Worm (Caenorhabditis elegans) whole organism, young adult: ENCODE results near the gene cest-2.3.

ENCODE experiments used
- B0019.2 ChIP-seq: fragments of 200-800 bp; sonication (Bioruptor generic); conservative IDR thresholded peaks from 2 replicates; pipeline ENCODE4 v1.3.6; 2022; ENCODE audit warnings: missing genetic modification reagents, missing genetic modification characterization, missing compliant biosample characterization
- B0261.1 ChIP-seq: sonication (generic microtip); optimal IDR thresholded peaks from 2 replicates; lab custom pipeline; 2016; ENCODE audit warnings: mild to moderate bottlenecking, missing genetic modification characterization, moderate library complexity, missing compliant biosample characterization
- F22D6.2 ChIP-seq: sonication (generic microtip); optimal IDR thresholded peaks from 2 replicates; lab custom pipeline; 2016; ENCODE audit warnings: mild to moderate bottlenecking, missing genetic modification characterization, missing compliant biosample characterization
- F23B12.7 ChIP-seq: sonication (generic microtip); optimal IDR thresholded peaks from 2 replicates; lab custom pipeline; 2017; ENCODE audit warnings: missing genetic modification characterization, mild to moderate bottlenecking, missing compliant biosample characterization, antibody characterized with exemption, moderate library complexity; ENCODE audit not compliant: insufficient read depth
- F37B4.10 ChIP-seq: fragments of 200-800 bp; sonication (Bioruptor generic); IDR thresholded peaks from 2 replicates; pipeline ENCODE4 v1.3.6; 2022; ENCODE audit warnings: missing genetic modification characterization, missing compliant biosample characterization
- F49E8.2 ChIP-seq: sonication (generic microtip); optimal IDR thresholded peaks from 3 replicates; lab custom pipeline; 2017; ENCODE audit warnings: missing genetic modification characterization, mild to moderate bottlenecking, missing compliant biosample characterization, antibody characterized with exemption, moderate library complexity; ENCODE audit not compliant: insufficient read depth
- F52B5.7 ChIP-seq: sonication (generic microtip); optimal IDR thresholded peaks from 2 replicates; lab custom pipeline; 2016; ENCODE audit warnings: mild to moderate bottlenecking, missing genetic modification characterization, missing compliant biosample characterization
- F57A8.1 ChIP-seq: fragments of 200-800 bp; sonication (Bioruptor generic); optimal IDR thresholded peaks from 2 replicates; lab custom pipeline; 2018; ENCODE audit warnings: mild to moderate bottlenecking, missing genetic modification characterization, moderate library complexity, missing compliant biosample characterization
- K11D2.4 ChIP-seq: fragments of 200-800 bp; sonication (Bioruptor generic); IDR thresholded peaks from 2 replicates; pipeline ENCODE4 v1.3.6; 2022; ENCODE audit warnings: missing genetic modification reagents, missing genetic modification characterization, missing compliant biosample characterization
- K12H6.12 ChIP-seq: fragments of 200-800 bp; sonication (Bioruptor generic); optimal IDR thresholded peaks from 2 replicates; lab custom pipeline; 2018; ENCODE audit warnings: mild to moderate bottlenecking, missing genetic modification characterization, missing compliant biosample characterization
- T26A5.8 ChIP-seq: sonication (generic microtip); optimal IDR thresholded peaks from 2 replicates; lab custom pipeline; 2016; ENCODE audit warnings: missing genetic modification characterization, missing compliant biosample characterization
- Y53F4B.3 ChIP-seq: fragments of 200-800 bp; sonication (Bioruptor generic); IDR thresholded peaks from 2 replicates; pipeline ENCODE4 v1.3.6; 2022; ENCODE audit warnings: missing genetic modification reagents, missing genetic modification characterization, missing compliant biosample characterization
- Y79H2A.3 ChIP-seq: fragments of 200-800 bp; sonication (Bioruptor generic); conservative IDR thresholded peaks from 2 replicates; pipeline ENCODE4 v1.3.6; 2022; ENCODE audit warnings: missing genetic modification reagents, missing genetic modification characterization, missing compliant biosample characterization
- Y95B8A.8 ChIP-seq: fragments of 200-800 bp; sonication (Bioruptor generic); IDR thresholded peaks from 2 replicates; pipeline ENCODE4 v1.3.6; 2022; ENCODE audit warnings: missing genetic modification reagents, missing genetic modification characterization, missing compliant biosample characterization
- atf-7 ChIP-seq: sonication (generic microtip); optimal IDR thresholded peaks from 2 replicates; lab custom pipeline; 2017; ENCODE audit warnings: mild to moderate bottlenecking, missing genetic modification characterization, missing compliant biosample characterization
- bed-2 ChIP-seq: fragments of 200-800 bp; sonication (Bioruptor generic); IDR thresholded peaks from 2 replicates; pipeline ENCODE4 v1.3.6; 2022; ENCODE audit warnings: missing genetic modification reagents, missing genetic modification characterization, missing compliant biosample characterization
- cebp-1 ChIP-seq, 2 experiments: fragments of 200-800 bp in 1 of 2; sonication (Bioruptor generic) in 1 of 2; sonication (generic microtip) in 1 of 2; IDR thresholded peaks in 1 of 2; optimal IDR thresholded peaks in 1 of 2; 2 replicates each; pipeline versions ENCODE4 v1.3.6 to Lab custom; 2017 to 2022; ENCODE audit warnings: missing compliant biosample characterization in 2 of 2, missing genetic modification characterization in 2 of 2, mild to moderate bottlenecking in 1 of 2, missing genetic modification reagents in 1 of 2, moderate library complexity in 1 of 2
- ceh-79 ChIP-seq: sonication (generic microtip); optimal IDR thresholded peaks from 2 replicates; lab custom pipeline; 2017; ENCODE audit warnings: mild to moderate bottlenecking, missing genetic modification characterization, missing compliant biosample characterization
- dpff-1 ChIP-seq: sonication (generic microtip); optimal IDR thresholded peaks from 2 replicates; lab custom pipeline; 2017; ENCODE audit warnings: mild to moderate bottlenecking, missing genetic modification characterization, missing compliant biosample characterization
- dpl-1 ChIP-seq: fragments of 150-350 bp; optimal IDR thresholded peaks from 2 replicates; lab custom pipeline; 2014; ENCODE audit warnings: missing biosample characterization, missing genetic modification reagents, missing genetic modification characterization
- efl-1 ChIP-seq: fragments of 150-350 bp; optimal IDR thresholded peaks from 2 replicates; lab custom pipeline; 2014; ENCODE audit warnings: missing biosample characterization, missing genetic modification reagents, missing genetic modification characterization
- egl-18 ChIP-seq: fragments of 200-800 bp; sonication (Bioruptor generic); IDR thresholded peaks from 2 replicates; pipeline ENCODE4 v1.3.6; 2022; ENCODE audit warnings: missing genetic modification reagents, missing genetic modification characterization, missing compliant biosample characterization
- egl-44 ChIP-seq: fragments of 200-800 bp; sonication (Bioruptor generic); IDR thresholded peaks from 2 replicates; pipeline ENCODE4 v1.3.6; 2022; ENCODE audit warnings: missing genetic modification reagents, missing genetic modification characterization, missing compliant biosample characterization
- egrh-3 ChIP-seq: fragments of 200-800 bp; sonication (Bioruptor generic); IDR thresholded peaks from 2 replicates; pipeline ENCODE4 v1.3.6; 2022; ENCODE audit warnings: missing genetic modification reagents, missing genetic modification characterization, missing compliant biosample characterization
- lin-26 ChIP-seq: fragments of 200-800 bp; sonication (Bioruptor generic); IDR thresholded peaks from 2 replicates; pipeline ENCODE4 v1.3.6; 2022; ENCODE audit warnings: missing genetic modification reagents, missing genetic modification characterization, missing compliant biosample characterization
- lin-40 ChIP-seq: sonication (generic microtip); optimal IDR thresholded peaks from 2 replicates; lab custom pipeline; 2016; ENCODE audit warnings: missing genetic modification characterization, mild to moderate bottlenecking, missing compliant biosample characterization, missing genotype, missing genetic modification reagents
- lsl-1 ChIP-seq: fragments of 200-800 bp; sonication (Bioruptor generic); optimal IDR thresholded peaks from 2 replicates; lab custom pipeline; 2018; ENCODE audit warnings: mild to moderate bottlenecking, missing genetic modification characterization, moderate library complexity, missing compliant biosample characterization
- madf-10 ChIP-seq: sonication (generic microtip); optimal IDR thresholded peaks from 2 replicates; lab custom pipeline; 2016; ENCODE audit warnings: mild to moderate bottlenecking, missing genetic modification characterization, missing compliant biosample characterization
- madf-8 ChIP-seq: fragments of 200-800 bp; sonication (Bioruptor generic); conservative IDR thresholded peaks from 2 replicates; pipeline ENCODE4 v1.3.6; 2022; ENCODE audit warnings: missing genetic modification reagents, missing genetic modification characterization, missing compliant biosample characterization
- mcd-1 ChIP-seq: fragments of 200-800 bp; sonication (Bioruptor generic); IDR thresholded peaks from 2 replicates; pipeline ENCODE4 v1.3.6; 2022; ENCODE audit warnings: missing genetic modification reagents, missing genetic modification characterization, missing compliant biosample characterization
- nfya-2 ChIP-seq: fragments of 200-800 bp; sonication (Bioruptor generic); IDR thresholded peaks from 2 replicates; pipeline ENCODE4 v1.3.6; 2022; ENCODE audit warnings: missing genetic modification reagents, missing genetic modification characterization, missing compliant biosample characterization
- nhr-179 ChIP-seq: sonication (generic microtip); optimal IDR thresholded peaks from 2 replicates; lab custom pipeline; 2016; ENCODE audit warnings: mild to moderate bottlenecking, missing genetic modification characterization, missing compliant biosample characterization
- nhr-80 ChIP-seq: sonication (generic microtip); optimal IDR thresholded peaks from 2 replicates; lab custom pipeline; 2016; ENCODE audit warnings: missing genetic modification characterization, missing compliant biosample characterization
- pbrm-1 ChIP-seq: fragments of 200-800 bp; sonication (Bioruptor generic); IDR thresholded peaks from 2 replicates; pipeline ENCODE4 v1.3.6; 2022; ENCODE audit warnings: missing genetic modification reagents, missing genetic modification characterization, missing compliant biosample characterization
- rcor-1 ChIP-seq: fragments of 200-800 bp; sonication (Bioruptor generic); IDR thresholded peaks from 2 replicates; pipeline ENCODE4 v1.3.6; 2022; ENCODE audit warnings: missing genetic modification reagents, missing genetic modification characterization, missing compliant biosample characterization
- snpc-3.4 ChIP-seq: sonication (generic microtip); optimal IDR thresholded peaks from 2 replicates; lab custom pipeline; 2017; ENCODE audit warnings: missing genetic modification characterization, mild to moderate bottlenecking, missing compliant biosample characterization, antibody characterized with exemption, moderate library complexity, missing genotype, missing genetic modification reagents
- snpc-4 ChIP-seq, 5 experiments: fragments of 150-350 bp in 1 of 5; sonication (generic microtip) in 4 of 5; optimal IDR thresholded peaks; 2 replicates each; lab custom pipeline; 2014 to 2018; ENCODE audit warnings: missing genetic modification characterization in 5 of 5, missing biosample characterization in 3 of 5, antibody characterized with exemption in 2 of 5, mild to moderate bottlenecking in 2 of 5, missing compliant biosample characterization in 2 of 5, missing genotype in 2 of 5, moderate library complexity in 2 of 5, missing genetic modification reagents in 1 of 5
- sptf-2 ChIP-seq: fragments of 200-800 bp; sonication (Bioruptor generic); optimal IDR thresholded peaks from 2 replicates; lab custom pipeline; 2018; ENCODE audit warnings: mild to moderate bottlenecking, missing genetic modification characterization, missing compliant biosample characterization
- tlf-1 ChIP-seq: fragments of 200-800 bp; sonication (Bioruptor generic); optimal IDR thresholded peaks from 2 replicates; lab custom pipeline; 2018; ENCODE audit warnings: mild to moderate bottlenecking, missing genetic modification characterization, missing compliant biosample characterization
- unc-130 ChIP-seq: sonication (generic microtip); optimal IDR thresholded peaks from 2 replicates; lab custom pipeline; 2016; ENCODE audit warnings: missing genetic modification reagents, missing genetic modification characterization, missing compliant biosample characterization
- zfh-2 ChIP-seq: fragments of 200-800 bp; sonication (Bioruptor generic); conservative IDR thresholded peaks from 2 replicates; pipeline ENCODE4 v1.3.6; 2022; ENCODE audit warnings: missing genetic modification reagents, missing genetic modification characterization, missing compliant biosample characterization
- ztf-25 ChIP-seq: fragments of 200-800 bp; sonication (Bioruptor generic); IDR thresholded peaks from 2 replicates; pipeline ENCODE4 v1.3.6; 2022; ENCODE audit warnings: missing genetic modification reagents, missing genetic modification characterization, missing compliant biosample characterization

The cest-2.3 gene

ce11 chrV:14182860-14183259 is at the start of gene cest-2.3:
TSS of gene cest-2.3 (minus strand) at chrV:14182960.
- TF ChIP-seq pbrm-1 (GFP tag; lab: Robert Waterston, UW) (no peak), K11D2.4 (GFP tag; lab: Robert Waterston, UW) (no peak), lin-40 (tag; lab: Kevin White, UChicago) (no peak), B0019.2 (GFP tag; lab: Robert Waterston, UW) (no peak), efl-1 (no peak), F57A8.1 (GFP tag; lab: Kevin White, UChicago) (no peak), zfh-2 (GFP tag; lab: Robert Waterston, UW) (no peak), lin-26 (GFP tag; lab: Robert Waterston, UW) (no peak), dpl-1 (GFP tag; lab: Kevin White, UChicago) (no peak), F49E8.2 (tag; lab: Kevin White, UChicago) (no peak), T26A5.8 (tag; lab: Kevin White, UChicago) (no peak)
- TF ChIP-seq, all 124 proteins: peak for 0

- TF ChIP-seq cebp-1 (GFP tag; IDR thresholded peaks at IDR 0.05; lab: Robert Waterston, UW) (no peak), cebp-1 (tag; optimal IDR thresholded peaks at IDR 0.05; lab: Kevin White, UChicago) (no peak), nhr-80 (tag; lab: Kevin White, UChicago) (peak; percentile 22)
Observed at ce11 chrV:14231656-14232055, 48.9 kb upstream of the cest-2.3 start.

ce11 chrV:14230788-14231583 is 48.2 kb upstream of the cest-2.3 start:
- TF ChIP-seq zfh-2 (GFP tag; lab: Robert Waterston, UW) (no peak), unc-130 (GFP tag; lab: Kevin White, UChicago) (no peak), F22D6.2 (tag; lab: Kevin White, UChicago) (no peak), sptf-2 (no peak), madf-10 (tag; lab: Kevin White, UChicago) (no peak), tlf-1 (GFP tag; lab: Kevin White, UChicago) (no peak), lsl-1 (GFP tag; lab: Kevin White, UChicago) (no peak), snpc-4 (GFP tag; optimal IDR thresholded peaks at IDR 0.05; lab: Kevin White, UChicago) (peak; percentile 0), snpc-4 (tag; optimal IDR thresholded peaks at IDR 0.05; lab: Kevin White, UChicago) (peak in 1 of 4 experiments; percentile 12), dpff-1 (no peak), F52B5.7 (tag; lab: Kevin White, UChicago) (no peak), atf-7 (tag; lab: Kevin White, UChicago) (no peak), B0261.1 (tag; lab: Kevin White, UChicago) (peak; percentile 69), Y53F4B.3 (GFP tag; lab: Robert Waterston, UW) (no peak), nfya-2 (no peak), egrh-3 (GFP tag; lab: Robert Waterston, UW) (no peak), ztf-25 (GFP tag; lab: Robert Waterston, UW) (0 out of 2 replicates have a peak, but pooled peaks have one; percentile 37), Y95B8A.8 (GFP tag; lab: Robert Waterston, UW) (no peak), mcd-1 (GFP tag; lab: Robert Waterston, UW) (no peak), F23B12.7 (tag; lab: Kevin White, UChicago) (peak; percentile 73), egl-18 (GFP tag; lab: Robert Waterston, UW) (no peak), Y79H2A.3 (GFP tag; lab: Robert Waterston, UW) (no peak), ceh-79 (tag; lab: Kevin White, UChicago) (no peak), K12H6.12 (no peak), madf-8 (no peak), bed-2 (GFP tag; lab: Robert Waterston, UW) (no peak), lin-40 (tag; lab: Kevin White, UChicago) (no peak), egl-44 (no peak), F49E8.2 (tag; lab: Kevin White, UChicago) (no peak), nhr-179 (tag; lab: Kevin White, UChicago) (no peak), snpc-3.4 (tag; lab: Kevin White, UChicago) (no peak), rcor-1 (GFP tag; lab: Robert Waterston, UW) (no peak), F37B4.10 (GFP tag; lab: Robert Waterston, UW) (no peak)
